Fruit fly (Drosophila melanogaster) whole organism, embryonic: ENCODE data around the gene CG31549.

Source experiments
- ATbp ChIP-seq: fragments of 200-800 bp; sonication (Bioruptor generic); optimal IDR thresholded peaks from 2 replicates; lab custom pipeline; 2017; ENCODE audit warnings: missing biosample characterization, mild to moderate bottlenecking, missing genetic modification characterization, missing genetic modification reagents
- B-H1 ChIP-seq: fragments of 200-800 bp; sonication (Bioruptor generic); IDR thresholded peaks from 3 replicates; pipeline ENCODE4 v1.3.6; 2022; ENCODE audit warnings: missing biosample characterization, missing genetic modification characterization
- CG10147 ChIP-seq: fragments of 200-800 bp; sonication (Bioruptor generic); optimal IDR thresholded peaks from 2 replicates; lab custom pipeline; 2019; ENCODE audit warnings: missing biosample characterization, mild to moderate bottlenecking, missing genetic modification characterization, moderate library complexity
- CG10431 ChIP-seq: fragments of 200-800 bp; sonication (Bioruptor generic); optimal IDR thresholded peaks from 3 replicates; lab custom pipeline; 2018; ENCODE audit warnings: missing biosample characterization, mild to moderate bottlenecking, missing genetic modification characterization
- CG10462 ChIP-seq: fragments of 200-800 bp; sonication (Bioruptor generic); optimal IDR thresholded peaks from 2 replicates; lab custom pipeline; 2016; ENCODE audit warnings: missing biosample characterization, missing genetic modification characterization
- CG11247 ChIP-seq: fragments of 200-800 bp; sonication (Bioruptor generic); IDR thresholded peaks from 2 replicates; pipeline ENCODE4 v1.3.6; 2022; ENCODE audit warnings: missing biosample characterization, missing genetic modification characterization
- CG11560 ChIP-seq: fragments of 200-800 bp; sonication (Bioruptor generic); IDR thresholded peaks from 3 replicates; pipeline ENCODE4 v1.3.6; 2022; ENCODE audit warnings: missing biosample characterization, missing genetic modification characterization
- CG12659 ChIP-seq: fragments of 200-800 bp; sonication (Bioruptor generic); optimal IDR thresholded peaks from 3 replicates; lab custom pipeline; 2017; ENCODE audit warnings: mild to moderate bottlenecking, missing biosample characterization, missing genetic modification reagents, missing genetic modification characterization
- CG14014 ChIP-seq: fragments of 200-800 bp; sonication (Bioruptor generic); IDR thresholded peaks from 2 replicates; pipeline ENCODE4 v1.3.6; 2022; ENCODE audit warnings: missing biosample characterization, missing genetic modification characterization
- CG15011 ChIP-seq: fragments of 200-800 bp; sonication (Bioruptor generic); optimal IDR thresholded peaks from 3 replicates; lab custom pipeline; 2018; ENCODE audit warnings: missing biosample characterization, mild to moderate bottlenecking, missing genetic modification characterization
- CG1529 ChIP-seq: fragments of 200-800 bp; sonication (Bioruptor generic); optimal IDR thresholded peaks from 3 replicates; lab custom pipeline; 2018; ENCODE audit warnings: missing biosample characterization, missing genetic modification characterization
- CG16779 ChIP-seq: fragments of 200-800 bp; sonication (Bioruptor generic); IDR thresholded peaks from 2 replicates; pipeline ENCODE4 v1.3.6; 2022; ENCODE audit warnings: missing biosample characterization, missing genetic modification characterization
- CG17328 ChIP-seq: fragments of 200-800 bp; sonication (Bioruptor generic); IDR thresholded peaks from 2 replicates; pipeline ENCODE4 v1.3.6; 2022; ENCODE audit warnings: missing biosample characterization, missing genetic modification characterization
- CG17612 ChIP-seq: fragments of 200-800 bp; sonication (Bioruptor generic); IDR thresholded peaks from 2 replicates; pipeline ENCODE4 v1.3.6; 2022; ENCODE audit warnings: missing biosample characterization, missing genetic modification characterization
- CG2712 ChIP-seq: fragments of 200-800 bp; optimal IDR thresholded peaks from 3 replicates; lab custom pipeline; 2019; ENCODE audit warnings: missing biosample characterization, mild to moderate bottlenecking, missing genetic modification characterization, moderate library complexity
- CG30020 ChIP-seq: fragments of 200-800 bp; optimal IDR thresholded peaks from 2 replicates; lab custom pipeline; 2019; ENCODE audit warnings: missing biosample characterization, mild to moderate bottlenecking, missing genetic modification characterization, moderate library complexity
- CG30403 ChIP-seq: fragments of 200-800 bp; sonication (Bioruptor generic); optimal IDR thresholded peaks from 3 replicates; lab custom pipeline; 2016; ENCODE audit warnings: missing biosample characterization, missing genetic modification characterization
- CG31224 ChIP-seq: fragments of 200-800 bp; sonication (Bioruptor generic); IDR thresholded peaks from 2 replicates; pipeline ENCODE4 v1.3.6; 2022; ENCODE audit warnings: missing biosample characterization, missing genetic modification characterization
- CG31365 ChIP-seq: fragments of 200-800 bp; sonication (Bioruptor generic); optimal IDR thresholded peaks from 2 replicates; lab custom pipeline; 2018; ENCODE audit warnings: missing biosample characterization, mild to moderate bottlenecking, missing genetic modification characterization
- CG31441 ChIP-seq: fragments of 200-800 bp; sonication (Bioruptor generic); IDR thresholded peaks from 2 replicates; pipeline ENCODE4 v1.3.6; 2022; ENCODE audit warnings: missing biosample characterization, missing genetic modification characterization
- CG32532 ChIP-seq: fragments of 200-800 bp; sonication (Bioruptor generic); IDR thresholded peaks from 2 replicates; pipeline ENCODE4 v1.3.6; 2022; ENCODE audit warnings: missing biosample characterization, missing genetic modification characterization
- CG3281 ChIP-seq: fragments of 200-800 bp; sonication (Bioruptor generic); optimal IDR thresholded peaks from 3 replicates; lab custom pipeline; 2017; ENCODE audit warnings: missing biosample characterization, mild to moderate bottlenecking, missing genetic modification characterization
- CG43689 ChIP-seq: fragments of 200-800 bp; sonication (Bioruptor generic); IDR thresholded peaks from 2 replicates; pipeline ENCODE4 v1.3.6; 2022; ENCODE audit warnings: missing biosample characterization, missing genetic modification characterization
- CG6765 ChIP-seq: fragments of 200-800 bp; sonication (Bioruptor generic); optimal IDR thresholded peaks from 3 replicates; lab custom pipeline; 2017; ENCODE audit warnings: missing biosample characterization, mild to moderate bottlenecking, missing genetic modification characterization
- CG7928 ChIP-seq: fragments of 200-800 bp; sonication (Bioruptor generic); optimal IDR thresholded peaks from 2 replicates; lab custom pipeline; 2017; ENCODE audit warnings: missing biosample characterization, mild to moderate bottlenecking, missing genetic modification characterization
- CG7987 ChIP-seq: fragments of 200-800 bp; sonication (Bioruptor generic); optimal IDR thresholded peaks from 2 replicates; lab custom pipeline; 2018; ENCODE audit warnings: missing biosample characterization, mild to moderate bottlenecking, missing genetic modification characterization, moderate library complexity
- CG8290 ChIP-seq, 3 experiments: fragments of 200-800 bp; sonication (Bioruptor generic); optimal IDR thresholded peaks; 2 replicates each; lab custom pipeline; 2016 to 2019; ENCODE audit warnings: missing biosample characterization in 3 of 3, missing genetic modification characterization in 3 of 3, mild to moderate bottlenecking in 2 of 3, moderate library complexity in 1 of 3
- CG8944 ChIP-seq: fragments of 200-800 bp; sonication (Bioruptor generic); optimal IDR thresholded peaks from 3 replicates; lab custom pipeline; 2016; ENCODE audit warnings: missing biosample characterization, missing genetic modification characterization
- CG9727 ChIP-seq: fragments of 200-800 bp; sonication (Bioruptor generic); optimal IDR thresholded peaks from 3 replicates; lab custom pipeline; 2017; ENCODE audit warnings: missing biosample characterization, mild to moderate bottlenecking, missing genetic modification characterization
- CG9876 ChIP-seq: fragments of 200-800 bp; sonication (Bioruptor generic); optimal IDR thresholded peaks from 2 replicates; lab custom pipeline; 2016; ENCODE audit warnings: missing biosample characterization, missing genetic modification characterization
- Doc2 ChIP-seq: fragments of 200-800 bp; sonication (Bioruptor generic); IDR thresholded peaks from 2 replicates; pipeline ENCODE4 v1.3.6; 2022; ENCODE audit warnings: missing biosample characterization, missing genetic modification characterization
- MESR4 ChIP-seq: fragments of 200-800 bp; sonication (Bioruptor generic); optimal IDR thresholded peaks from 2 replicates; lab custom pipeline; 2018; ENCODE audit warnings: missing biosample characterization, mild to moderate bottlenecking, missing genetic modification characterization, moderate library complexity
- Nf-YB ChIP-seq: fragments of 200-800 bp; sonication (Bioruptor generic); optimal IDR thresholded peaks from 3 replicates; lab custom pipeline; 2019; ENCODE audit warnings: missing biosample characterization, mild to moderate bottlenecking, missing genetic modification characterization, moderate library complexity
- Opbp ChIP-seq: fragments of 200-800 bp; sonication (Bioruptor generic); IDR thresholded peaks from 3 replicates; pipeline ENCODE4 v1.3.6; 2022; ENCODE audit warnings: missing biosample characterization, missing genetic modification characterization; ENCODE audit not compliant: partially characterized antibody
- Stat92E ChIP-seq, 3 experiments: fragments of >200 bp in 2 of 3; fragments of 200-800 bp in 1 of 3; sonication (Bioruptor generic) in 1 of 3; optimal IDR thresholded peaks; 2 replicates each; lab custom pipeline; 2017 to 2019; ENCODE audit warnings: missing biosample characterization in 3 of 3, missing genetic modification characterization in 3 of 3, mild to moderate bottlenecking in 1 of 3, moderate library complexity in 1 of 3
- al ChIP-seq: fragments of 200-800 bp; sonication (Bioruptor generic); IDR thresholded peaks from 2 replicates; pipeline ENCODE4 v1.3.6; 2022; ENCODE audit warnings: missing biosample characterization, missing genetic modification characterization
- chinmo ChIP-seq: fragments of 200-800 bp; sonication (Bioruptor generic); IDR thresholded peaks from 4 replicates; pipeline ENCODE4 v1.3.6; 2022; ENCODE audit warnings: missing biosample characterization, missing genetic modification characterization; ENCODE audit not compliant: partially characterized antibody
- dmrt11E ChIP-seq: fragments of 200-800 bp; sonication (Bioruptor generic); optimal IDR thresholded peaks from 3 replicates; lab custom pipeline; 2018; ENCODE audit warnings: missing biosample characterization, mild to moderate bottlenecking, missing genetic modification characterization, moderate library complexity
- fd96Cb ChIP-seq: fragments of 200-800 bp; sonication (Bioruptor generic); optimal IDR thresholded peaks from 2 replicates; lab custom pipeline; 2018; ENCODE audit warnings: missing biosample characterization, mild to moderate bottlenecking, missing genetic modification characterization, moderate library complexity
- gem ChIP-seq: fragments of 200-800 bp; sonication (Bioruptor generic); optimal IDR thresholded peaks from 2 replicates; lab custom pipeline; 2019; ENCODE audit warnings: missing biosample characterization, mild to moderate bottlenecking, missing genetic modification characterization, moderate library complexity
- grau ChIP-seq: fragments of 200-800 bp; optimal IDR thresholded peaks from 3 replicates; lab custom pipeline; 2019; ENCODE audit warnings: missing biosample characterization, mild to moderate bottlenecking, missing genetic modification characterization, moderate library complexity
- grn ChIP-seq: fragments of 200-800 bp; sonication (Bioruptor generic); optimal IDR thresholded peaks from 3 replicates; lab custom pipeline; 2017; ENCODE audit warnings: missing biosample characterization, missing genetic modification characterization
- lilli ChIP-seq: fragments of 200-800 bp; sonication (Bioruptor generic); optimal IDR thresholded peaks from 3 replicates; lab custom pipeline; 2016; ENCODE audit warnings: missing biosample characterization, missing genetic modification characterization
- oc ChIP-seq: fragments of 200-800 bp; sonication (Bioruptor generic); optimal IDR thresholded peaks from 2 replicates; lab custom pipeline; 2018; ENCODE audit warnings: missing biosample characterization, mild to moderate bottlenecking, missing genetic modification characterization, moderate library complexity
- slp2 ChIP-seq: fragments of 200-800 bp; sonication (Bioruptor generic); optimal IDR thresholded peaks from 2 replicates; lab custom pipeline; 2016; ENCODE audit warnings: missing biosample characterization, missing genetic modification characterization
- tin ChIP-seq: fragments of 200-800 bp; sonication (Bioruptor generic); optimal IDR thresholded peaks from 3 replicates; lab custom pipeline; 2016; ENCODE audit warnings: missing biosample characterization, missing genetic modification characterization
- tll ChIP-seq, 2 experiments: fragments of 200-800 bp in 1 of 2; fragments of >200 bp in 1 of 2; sonication (Bioruptor generic) in 1 of 2; optimal IDR thresholded peaks; 2 replicates each; lab custom pipeline; 2017 to 2019; ENCODE audit warnings: missing biosample characterization in 2 of 2, missing genetic modification characterization in 2 of 2, mild to moderate bottlenecking in 1 of 2, moderate library complexity in 1 of 2
- trh ChIP-seq: fragments of 200-800 bp; sonication (Bioruptor generic); optimal IDR thresholded peaks from 2 replicates; lab custom pipeline; 2016; ENCODE audit warnings: missing biosample characterization, missing genetic modification characterization

Gene CG31549

dm6 chr3R:5624115-5624878, 7.7 kb upstream of the CG31549 start, which contains the start of the genes Dph4, Spec2 and RpL13A (continued):
- TF ChIP-seq CG31224 (no peak), fd96Cb (tag; lab: Kevin White, UChicago) (peak; percentile 69), CG3281 (peak; percentile 96), CG8944 (peak; percentile 78), CG12659 (peak; percentile 98), Nf-YB (GFP tag; lab: Kevin White, UChicago) (peak; percentile 80), CG17328 (GFP tag; lab: Robert Waterston, UW) (no peak), MESR4 (GFP tag; lab: Kevin White, UChicago) (peak; percentile 100), CG10462 (GFP tag; lab: Kevin White, UChicago) (peak; percentile 76), CG10431 (GFP tag; lab: Kevin White, UChicago) (peak; percentile 92), grn (GFP tag; lab: Kevin White, UChicago) (peak; percentile 76), slp2 (GFP tag; lab: Kevin White, UChicago) (peak; percentile 88), CG16779 (GFP tag; lab: Robert Waterston, UW) (no peak), CG1529 (peak; percentile 88), CG17612 (GFP tag; lab: Robert Waterston, UW) (no peak), Doc2 (GFP tag; lab: Robert Waterston, UW) (no peak), CG15011 (peak; percentile 91), tin (peak; percentile 85), CG31441 (GFP tag; lab: Robert Waterston, UW) (no peak), oc (tag; lab: Kevin White, UChicago) (peak; percentile 80), Stat92E (GFP tag; optimal IDR thresholded peaks at IDR 0.05; lab: Kevin White, UChicago) (peak in 1 of 3 experiments; percentile 59), gem (tag; lab: Kevin White, UChicago) (peak; percentile 72), B-H1 (no peak), CG7928 (GFP tag; lab: Kevin White, UChicago) (peak; percentile 76), CG30020 (peak; percentile 78), chinmo (GFP tag; lab: Robert Waterston, UW) (no peak), CG11247 (no peak), CG9876 (peak; percentile 92), grau (tag; lab: Kevin White, UChicago) (peak; percentile 85), CG30403 (GFP tag; lab: Kevin White, UChicago) (peak; percentile 83), al (no peak), CG6765 (GFP tag; lab: Kevin White, UChicago) (peak; percentile 97), tll (GFP tag; optimal IDR thresholded peaks at IDR 0.05; lab: Kevin White, UChicago) (peak; percentile 32 to 61), Opbp (no peak), CG7987 (GFP tag; lab: Kevin White, UChicago) (peak; percentile 99), CG11560 (tag; lab: Robert Waterston, UW) (no peak), CG2712 (tag; lab: Kevin White, UChicago) (peak; percentile 90), CG14014 (GFP tag; lab: Robert Waterston, UW) (no peak), dmrt11E (peak; percentile 84), CG8290 (GFP tag; optimal IDR thresholded peaks at IDR 0.05; lab: Kevin White, UChicago) (peak; percentile 95), CG8290 (tag; optimal IDR thresholded peaks at IDR 0.05; lab: Kevin White, UChicago) (peak; percentile 88 to 97), CG43689 (GFP tag; lab: Robert Waterston, UW) (no peak), ATbp (peak; percentile 93), lilli (GFP tag; lab: Kevin White, UChicago) (peak; percentile 87), trh (GFP tag; lab: Kevin White, UChicago) (peak; percentile 69), CG9727 (peak; percentile 97), CG31365 (tag; lab: Kevin White, UChicago) (peak; percentile 87), CG10147 (GFP tag; lab: Kevin White, UChicago) (peak; percentile 87), CG32532 (GFP tag; lab: Robert Waterston, UW) (no peak)
